Fruit fly (Drosophila melanogaster) whole organism, prepupa: ENCODE data around the gene ome.

Source experiments
- Blimp-1 ChIP-seq: fragments of 200-800 bp; sonication (Bioruptor generic); optimal IDR thresholded peaks from 3 replicates; lab custom pipeline; 2017; ENCODE audit warnings: missing biosample characterization, missing genetic modification characterization, mild to moderate bottlenecking, moderate library complexity, missing genetic modification reagents
- CG10631 ChIP-seq: fragments of 200-800 bp; sonication (Bioruptor generic); optimal IDR thresholded peaks from 2 replicates; lab custom pipeline; 2016; ENCODE audit warnings: missing biosample characterization, missing genetic modification characterization
- CG11294 ChIP-seq: fragments of 200-800 bp; sonication (Bioruptor generic); IDR thresholded peaks from 2 replicates; pipeline ENCODE4 v1.3.6; 2022; ENCODE audit warnings: missing biosample characterization, missing genetic modification characterization
- CG11902 ChIP-seq: fragments of 200-800 bp; sonication (Bioruptor generic); optimal IDR thresholded peaks from 3 replicates; lab custom pipeline; 2016; ENCODE audit warnings: missing biosample characterization, missing genetic modification characterization
- CG15336 ChIP-seq: fragments of 200-800 bp; sonication (Bioruptor generic); IDR thresholded peaks from 2 replicates; pipeline ENCODE4 v1.3.6; 2022; ENCODE audit warnings: missing biosample characterization, missing genetic modification characterization
- CG1621 ChIP-seq: fragments of 200-800 bp; sonication (Bioruptor generic); optimal IDR thresholded peaks from 3 replicates; lab custom pipeline; 2018; ENCODE audit warnings: missing biosample characterization, mild to moderate bottlenecking, missing genetic modification characterization
- CG16779 ChIP-seq: fragments of 200-800 bp; sonication (Bioruptor generic); optimal IDR thresholded peaks from 3 replicates; lab custom pipeline; 2017; ENCODE audit warnings: missing biosample characterization, mild to moderate bottlenecking, missing genetic modification characterization
- CG3032 ChIP-seq: fragments of 200-800 bp; optimal IDR thresholded peaks from 2 replicates; lab custom pipeline; 2019; ENCODE audit warnings: missing biosample characterization, mild to moderate bottlenecking, missing genetic modification characterization, moderate library complexity
- CG31627 ChIP-seq: fragments of 200-800 bp; sonication (Bioruptor generic); optimal IDR thresholded peaks from 3 replicates; lab custom pipeline; 2016; ENCODE audit warnings: missing biosample characterization, missing genetic modification characterization
- CG32006 ChIP-seq: fragments of 200-800 bp; sonication (Bioruptor generic); optimal IDR thresholded peaks from 3 replicates; lab custom pipeline; 2017; ENCODE audit warnings: missing biosample characterization, mild to moderate bottlenecking, missing genetic modification characterization
- CG34406 ChIP-seq: fragments of 200-800 bp; sonication (Bioruptor generic); optimal IDR thresholded peaks from 3 replicates; lab custom pipeline; 2016; ENCODE audit warnings: missing biosample characterization, missing genetic modification characterization
- CG3919 ChIP-seq: fragments of 200-800 bp; sonication (Bioruptor generic); optimal IDR thresholded peaks from 3 replicates; lab custom pipeline; 2016; ENCODE audit warnings: missing biosample characterization, missing genetic modification characterization
- CG4318 ChIP-seq: fragments of 200-800 bp; sonication (Bioruptor generic); optimal IDR thresholded peaks from 3 replicates; lab custom pipeline; 2017; ENCODE audit warnings: missing biosample characterization, mild to moderate bottlenecking, missing genetic modification characterization
- CG6163 ChIP-seq: fragments of 200-800 bp; sonication (Bioruptor generic); IDR thresholded peaks from 3 replicates; pipeline ENCODE4 v1.3.6; 2022; ENCODE audit warnings: missing biosample characterization, missing genetic modification characterization
- CG6276 ChIP-seq: fragments of 200-800 bp; sonication (Bioruptor generic); optimal IDR thresholded peaks from 2 replicates; lab custom pipeline; 2017; ENCODE audit warnings: missing biosample characterization, mild to moderate bottlenecking, missing genetic modification characterization
- CG6792 ChIP-seq: fragments of 200-800 bp; sonication (Bioruptor generic); optimal IDR thresholded peaks from 3 replicates; lab custom pipeline; 2016; ENCODE audit warnings: missing biosample characterization, missing genetic modification characterization
- CG7368 ChIP-seq: fragments of 200-800 bp; sonication (Bioruptor generic); optimal IDR thresholded peaks from 3 replicates; lab custom pipeline; 2016; ENCODE audit warnings: missing biosample characterization, missing genetic modification characterization
- CG8119 ChIP-seq: fragments of 200-800 bp; sonication (Bioruptor generic); IDR thresholded peaks from 3 replicates; pipeline ENCODE4 v1.3.6; 2022; ENCODE audit warnings: missing biosample characterization, missing genetic modification characterization
- CG8319 ChIP-seq: fragments of 200-800 bp; sonication (Bioruptor generic); optimal IDR thresholded peaks from 3 replicates; lab custom pipeline; 2016; ENCODE audit warnings: missing biosample characterization, missing genetic modification characterization
- CG9139 ChIP-seq: fragments of 200-800 bp; sonication (Bioruptor generic); optimal IDR thresholded peaks from 3 replicates; lab custom pipeline; 2017; ENCODE audit warnings: missing biosample characterization, mild to moderate bottlenecking, missing genetic modification characterization
- Eip75B ChIP-seq: fragments of 200-800 bp; sonication (Bioruptor generic); optimal IDR thresholded peaks from 3 replicates; lab custom pipeline; 2016; ENCODE audit warnings: missing biosample characterization, missing genetic modification characterization
- Eip78C ChIP-seq: fragments of 200-800 bp; sonication (Bioruptor generic); peaks from one replicate; lab custom pipeline; 2016; ENCODE audit warnings: missing biosample characterization, missing genetic modification characterization
- Ets21C ChIP-seq: fragments of 200-800 bp; sonication (Bioruptor generic); optimal IDR thresholded peaks from 3 replicates; lab custom pipeline; 2016; ENCODE audit warnings: missing biosample characterization, missing genetic modification characterization
- Ets96B ChIP-seq: fragments of 200-800 bp; optimal IDR thresholded peaks from 2 replicates; lab custom pipeline; 2019; ENCODE audit warnings: missing biosample characterization, mild to moderate bottlenecking, missing genetic modification characterization, moderate library complexity
- Gug ChIP-seq: fragments of 200-800 bp; sonication (Bioruptor generic); IDR thresholded peaks from 2 replicates; pipeline ENCODE4 v1.3.6; 2022; ENCODE audit warnings: missing biosample characterization, missing genetic modification characterization
- Hr38 ChIP-seq: sonication (Bioruptor generic); optimal IDR thresholded peaks from 2 replicates; lab custom pipeline; 2016; ENCODE audit warnings: missing biosample characterization, missing genetic modification characterization
- Hr39 ChIP-seq: fragments of 200-800 bp; sonication (Bioruptor generic); optimal IDR thresholded peaks from 2 replicates; lab custom pipeline; 2016; ENCODE audit warnings: missing biosample characterization, missing genetic modification characterization
- Hr4 ChIP-seq: fragments of 200-800 bp; sonication (Bioruptor generic); optimal IDR thresholded peaks from 3 replicates; lab custom pipeline; 2016; ENCODE audit warnings: missing biosample characterization, missing genetic modification characterization
- Lpt ChIP-seq: fragments of 200-800 bp; sonication (Bioruptor generic); optimal IDR thresholded peaks from 3 replicates; lab custom pipeline; 2016; ENCODE audit warnings: missing biosample characterization, missing genetic modification characterization
- Met ChIP-seq: fragments of 200-800 bp; sonication (Bioruptor generic); optimal IDR thresholded peaks from 3 replicates; lab custom pipeline; 2016; ENCODE audit warnings: missing biosample characterization, missing genetic modification characterization
- OdsH ChIP-seq: fragments of 200-800 bp; sonication (Bioruptor generic); optimal IDR thresholded peaks from 3 replicates; lab custom pipeline; 2016; ENCODE audit warnings: missing biosample characterization, missing genetic modification characterization
- Sox102F ChIP-seq: fragments of 200-800 bp; sonication (Bioruptor generic); optimal IDR thresholded peaks from 2 replicates; lab custom pipeline; 2016; ENCODE audit warnings: missing biosample characterization, mild to moderate bottlenecking, missing genetic modification characterization
- Sox15 ChIP-seq: fragments of 200-800 bp; sonication (Bioruptor generic); optimal IDR thresholded peaks from 3 replicates; lab custom pipeline; 2016; ENCODE audit warnings: missing biosample characterization, missing genetic modification characterization
- achi ChIP-seq: fragments of 200-800 bp; sonication (Bioruptor generic); optimal IDR thresholded peaks from 3 replicates; lab custom pipeline; 2016; ENCODE audit warnings: missing biosample characterization, missing genetic modification characterization
- acj6 ChIP-seq: fragments of 200-800 bp; sonication (Bioruptor generic); optimal IDR thresholded peaks from 3 replicates; lab custom pipeline; 2016; ENCODE audit warnings: missing biosample characterization, missing genetic modification characterization
- cyc ChIP-seq: fragments of 200-800 bp; sonication (Bioruptor generic); optimal IDR thresholded peaks from 3 replicates; lab custom pipeline; 2016; ENCODE audit warnings: missing biosample characterization, missing genetic modification characterization
- dac ChIP-seq: fragments of 200-800 bp; sonication (Bioruptor generic); optimal IDR thresholded peaks from 2 replicates; lab custom pipeline; 2017; ENCODE audit warnings: missing biosample characterization, mild to moderate bottlenecking, missing genetic modification characterization
- dsx ChIP-seq: fragments of 200-800 bp; optimal IDR thresholded peaks from 3 replicates; lab custom pipeline; 2019; ENCODE audit warnings: missing biosample characterization, mild to moderate bottlenecking, missing genetic modification characterization, moderate library complexity; ENCODE audit not compliant: poor library complexity, severe bottlenecking
- esn ChIP-seq: fragments of 200-800 bp; sonication (Bioruptor generic); optimal IDR thresholded peaks from 2 replicates; lab custom pipeline; 2016; ENCODE audit warnings: missing biosample characterization, mild to moderate bottlenecking, missing genetic modification characterization, moderate library complexity
- fd59A ChIP-seq: fragments of 200-800 bp; sonication (Bioruptor generic); optimal IDR thresholded peaks from 2 replicates; lab custom pipeline; 2017; ENCODE audit warnings: missing biosample characterization, mild to moderate bottlenecking, missing genetic modification characterization, missing genetic modification reagents
- fd85E ChIP-seq: fragments of 200-800 bp; sonication (Bioruptor generic); optimal IDR thresholded peaks from 3 replicates; lab custom pipeline; 2016; ENCODE audit warnings: missing biosample characterization, missing genetic modification characterization
- lz ChIP-seq: fragments of 200-800 bp; sonication (Bioruptor generic); optimal IDR thresholded peaks from 3 replicates; lab custom pipeline; 2016; ENCODE audit warnings: missing biosample characterization, missing genetic modification characterization
- net ChIP-seq: fragments of 200-800 bp; sonication (Bioruptor generic); optimal IDR thresholded peaks from 3 replicates; lab custom pipeline; 2016; ENCODE audit warnings: missing biosample characterization, missing genetic modification characterization
- pdm3 ChIP-seq: fragments of 200-800 bp; sonication (Bioruptor generic); optimal IDR thresholded peaks from 3 replicates; lab custom pipeline; 2016; ENCODE audit warnings: missing biosample characterization, missing genetic modification characterization
- salr ChIP-seq, 2 experiments: fragments of 200-800 bp; sonication (Bioruptor generic); optimal IDR thresholded peaks; 3 replicates each; lab custom pipeline; 2016 to 2018; ENCODE audit warnings: missing biosample characterization in 2 of 2, missing genetic modification characterization in 2 of 2, mild to moderate bottlenecking in 1 of 2
- ss ChIP-seq, 2 experiments: fragments of 200-800 bp; sonication (Bioruptor generic); optimal IDR thresholded peaks; 2 replicates in 1 of 2; 3 replicates in 1 of 2; lab custom pipeline; 2017 to 2018; ENCODE audit warnings: mild to moderate bottlenecking in 2 of 2, missing biosample characterization in 2 of 2, missing genetic modification characterization in 2 of 2, moderate library complexity in 1 of 2
- svp ChIP-seq: fragments of 200-800 bp; sonication (Bioruptor generic); peaks from one replicate; lab custom pipeline; 2016; ENCODE audit warnings: missing biosample characterization, missing genetic modification characterization
- topi ChIP-seq: fragments of 200-800 bp; sonication (Bioruptor generic); optimal IDR thresholded peaks from 3 replicates; lab custom pipeline; 2016; ENCODE audit warnings: missing biosample characterization, missing genetic modification characterization
- vri ChIP-seq: fragments of 200-800 bp; sonication (Bioruptor generic); optimal IDR thresholded peaks from 3 replicates; lab custom pipeline; 2016; ENCODE audit warnings: missing biosample characterization, mild to moderate bottlenecking, missing genetic modification characterization

Gene ome

DNA sequence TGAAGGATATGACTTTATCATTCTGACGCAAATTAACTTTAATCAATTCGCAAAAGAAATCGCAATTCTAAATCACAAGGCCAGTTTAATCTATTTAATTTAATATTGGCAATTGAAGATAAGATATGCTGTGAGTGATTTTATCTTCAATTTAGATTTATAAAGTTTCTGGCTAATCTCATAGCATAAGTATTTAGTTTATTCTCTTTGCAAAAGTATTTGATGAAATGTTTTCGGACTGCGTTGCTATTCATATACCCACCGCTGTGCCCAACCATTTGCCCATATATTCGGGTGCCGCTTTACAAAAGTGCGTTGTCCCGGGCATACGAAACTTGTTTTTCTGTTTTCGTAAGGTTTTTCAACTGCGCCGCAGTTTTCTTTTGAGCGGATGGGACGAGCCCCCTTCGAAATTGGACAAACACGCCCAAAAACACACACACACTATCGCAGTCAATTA, 112.3 kb downstream of the ome start (continued):
- TF ChIP-seq fd59A (peak; percentile 74), Sox15 (peak; percentile 72), CG6163 (GFP tag; lab: Robert Waterston, UW) (peak; percentile 68), ss (GFP tag; optimal IDR thresholded peaks at IDR 0.05; lab: Kevin White, UChicago) (peak; percentile 43 to 51), OdsH (peak; percentile 87), esn (peak; percentile 84), CG1621 (peak; percentile 69), Ets96B (peak; percentile 70)

DNA sequence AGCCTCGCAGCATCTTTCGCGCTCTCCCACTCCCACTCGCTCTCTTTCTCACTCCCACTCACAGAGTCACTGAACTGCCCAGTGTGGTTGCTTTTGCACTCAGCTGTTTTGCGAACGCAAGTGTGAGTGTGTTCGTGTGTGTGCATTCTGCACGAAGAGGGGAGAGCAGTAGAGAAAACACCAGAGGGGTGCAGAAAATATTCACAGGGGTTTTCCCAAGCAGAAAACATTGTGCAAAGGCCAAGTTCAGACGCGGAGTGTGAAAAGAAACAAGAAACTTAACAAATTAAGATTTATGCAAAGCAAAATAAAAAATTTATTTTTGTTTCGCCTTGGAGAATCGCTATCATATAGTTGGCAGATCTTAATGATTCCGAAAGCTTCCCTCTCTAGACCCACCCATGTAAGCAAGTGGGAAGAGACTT, 112.9 kb downstream of the ome start:
- TF ChIP-seq Lpt (peak; percentile 81), achi (GFP tag; lab: Kevin White, UChicago) (peak; percentile 81), CG11294 (GFP tag; lab: Robert Waterston, UW) (peak; percentile 68; the same call in 1 of the 2 replicates), dac (GFP tag; lab: Kevin White, UChicago) (peak; percentile 68), Ets21C (GFP tag; lab: Kevin White, UChicago) (peak; percentile 44), Met (GFP tag; lab: Kevin White, UChicago) (peak; percentile 63), CG32006 (GFP tag; lab: Kevin White, UChicago) (peak; percentile 94), CG6276 (GFP tag; lab: Kevin White, UChicago) (peak; percentile 82), net (GFP tag; lab: Kevin White, UChicago) (peak; percentile 84), Sox102F (GFP tag; lab: Kevin White, UChicago) (peak; percentile 53), svp (GFP tag; lab: Kevin White, UChicago) (peak; percentile 93), CG6163 (GFP tag; lab: Robert Waterston, UW) (peak; percentile 83), Eip78C (GFP tag; lab: Kevin White, UChicago) (peak; percentile 96), Ets96B (peak; percentile 80), Blimp-1 (GFP tag; lab: Kevin White, UChicago) (peak; percentile 37), ss (GFP tag; optimal IDR thresholded peaks at IDR 0.05; lab: Kevin White, UChicago) (peak; percentile 50 to 59), Gug (GFP tag; lab: Robert Waterston, UW) (peak; percentile 75), topi (GFP tag; lab: Kevin White, UChicago) (peak; percentile 66), Eip75B (GFP tag; lab: Kevin White, UChicago) (peak; percentile 79), lz (peak; percentile 70), acj6 (peak; percentile 78), CG8319 (GFP tag; lab: Kevin White, UChicago) (peak; percentile 69), fd85E (GFP tag; lab: Kevin White, UChicago) (no peak), CG10631 (GFP tag; lab: Kevin White, UChicago) (peak; percentile 79), pdm3 (peak; percentile 87), CG34406 (GFP tag; lab: Kevin White, UChicago) (peak; percentile 54), Hr4 (GFP tag; lab: Kevin White, UChicago) (peak; percentile 93), CG1621 (peak; percentile 28), Hr39 (GFP tag; lab: Kevin White, UChicago) (peak; percentile 84), CG4318 (GFP tag; lab: Kevin White, UChicago) (peak; percentile 86), salr (GFP tag; optimal IDR thresholded peaks at IDR 0.05; lab: Kevin White, UChicago) (peak; percentile 26 to 84), CG6792 (GFP tag; lab: Kevin White, UChicago) (peak; percentile 63), CG7368 (GFP tag; lab: Kevin White, UChicago) (peak; percentile 69), CG9139 (GFP tag; lab: Kevin White, UChicago) (peak; percentile 45), dsx (GFP tag; lab: Kevin White, UChicago) (peak; percentile 62), Hr38 (no peak), vri (GFP tag; lab: Kevin White, UChicago) (peak; percentile 45), Sox15 (peak; percentile 78), CG3919 (GFP tag; lab: Kevin White, UChicago) (peak; percentile 82), CG15336 (GFP tag; lab: Robert Waterston, UW) (peak; percentile 87), CG8119 (GFP tag; lab: Robert Waterston, UW) (peak; percentile 84), CG31627 (GFP tag; lab: Kevin White, UChicago) (peak; percentile 86), CG11902 (peak; percentile 80), CG3032 (tag; lab: Kevin White, UChicago) (peak; percentile 75), fd59A (peak; percentile 41), OdsH (peak; percentile 82), CG16779 (tag; lab: Kevin White, UChicago) (peak; percentile 42), cyc (GFP tag; lab: Kevin White, UChicago) (peak; percentile 81)
